Worm (Caenorhabditis elegans): ENCODE measurements around the gene srh-55.

DNA sequence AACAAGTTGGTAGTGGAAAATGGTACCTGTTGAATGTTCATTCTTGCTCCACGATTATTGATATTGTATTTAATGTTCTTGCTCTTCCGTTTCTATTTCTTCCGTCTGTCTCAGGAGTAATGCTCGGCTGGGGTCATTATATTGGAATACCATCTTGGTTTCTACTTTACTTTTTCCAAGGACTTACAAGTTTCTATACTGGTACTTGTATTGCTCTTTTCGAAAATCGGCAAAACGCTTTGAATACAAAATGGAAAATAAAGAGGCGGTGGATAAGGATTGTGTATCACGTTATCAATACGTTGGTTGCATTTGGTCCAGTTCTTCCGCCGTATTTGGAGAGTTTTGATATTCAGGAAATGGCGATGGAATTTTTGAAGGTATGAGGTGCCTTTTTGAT, 1.4 kb upstream of the srh-55 start:
- no peak for TF ChIP-seq elt-4 (tag; optimal IDR thresholded peaks at IDR 0.05)
- no peak for TF ChIP-seq fkh-10 (GFP tag; optimal IDR thresholded peaks at IDR 0.05)
- TF ChIP-seq pax-1 (tag; optimal IDR thresholded peaks at IDR 0.05): no peak
- TF ChIP-seq ets-4 (tag; optimal IDR thresholded peaks at IDR 0.05): no peak
- TF ChIP-seq ceh-31 (tag; optimal IDR thresholded peaks at IDR 0.05): no peak
- no peak for TF ChIP-seq ama-1 (optimal IDR thresholded peaks at IDR 0.05)
- no peak for TF ChIP-seq F13H6.1 (tag; optimal IDR thresholded peaks at IDR 0.05)
- no peak for TF ChIP-seq rnt-1 (tag; optimal IDR thresholded peaks at IDR 0.05)
